Worm (Caenorhabditis elegans): ENCODE results near the gene mfn-1.
A peak's percentile ranks its signal among the peaks of the same experiment; 100 is the strongest.

Gene mfn-1

ce11 chrII:11453025-11453424 is 18.8 kb downstream of the mfn-1 start, which contains the start of gene rsp-1:
rsp-1 (plus strand) TSS chrII:11453362.
- TF ChIP-seq pha-2 (tag; optimal IDR thresholded peaks at IDR 0.05) (peak; percentile 33), sdc-2 (tag; optimal IDR thresholded peaks at IDR 0.05) (peak; percentile 46), che-1 (tag; optimal IDR thresholded peaks at IDR 0.05) (peak; percentile 6), gmeb-2 (tag; optimal IDR thresholded peaks at IDR 0.05) (peak; percentile 35), pros-1 (tag; optimal IDR thresholded peaks at IDR 0.05) (no peak), hlh-6 (tag; optimal IDR thresholded peaks at IDR 0.05) (no peak), rnt-1 (tag; optimal IDR thresholded peaks at IDR 0.05) (peak; percentile 71), pat-9 (tag; optimal IDR thresholded peaks at IDR 0.05) (peak; percentile 49), madf-2 (tag; optimal IDR thresholded peaks at IDR 0.05) (peak; percentile 49), ceh-34 (tag; optimal IDR thresholded peaks at IDR 0.05) (peak; percentile 58), ceh-18 (tag; optimal IDR thresholded peaks at IDR 0.05) (peak; percentile 77), tbx-2 (tag; optimal IDR thresholded peaks at IDR 0.05) (peak; percentile 77), elt-2 (tag; optimal IDR thresholded peaks at IDR 0.05) (peak; percentile 51), ceh-14 (tag; optimal IDR thresholded peaks at IDR 0.05) (peak; percentile 48), ceh-30 (tag; optimal IDR thresholded peaks at IDR 0.05) (peak; percentile 47), ceh-31 (tag; optimal IDR thresholded peaks at IDR 0.05) (peak; percentile 78), syd-9 (tag; optimal IDR thresholded peaks at IDR 0.05) (peak; percentile 45), ahr-1 (tag; optimal IDR thresholded peaks at IDR 0.05) (no peak), unc-42 (tag; optimal IDR thresholded peaks at IDR 0.05) (peak; percentile 81), lim-6 (tag; optimal IDR thresholded peaks at IDR 0.05) (peak; percentile 55), npax-4 (tag; optimal IDR thresholded peaks at IDR 0.05) (no peak), zip-5 (tag; optimal IDR thresholded peaks at IDR 0.05) (no peak), ceh-19 (GFP tag; optimal IDR thresholded peaks at IDR 0.05) (no peak), ref-2 (tag; optimal IDR thresholded peaks at IDR 0.05) (peak; percentile 69), C08G9.2 (tag; optimal IDR thresholded peaks at IDR 0.05) (peak; percentile 19), odd-2 (tag; optimal IDR thresholded peaks at IDR 0.05) (no peak), unc-55 (GFP tag; optimal IDR thresholded peaks at IDR 0.05) (peak; percentile 34), ama-1 (optimal IDR thresholded peaks at IDR 0.05) (no peak), fkh-6 (tag; optimal IDR thresholded peaks at IDR 0.05) (peak; percentile 33), F13H6.1 (tag; optimal IDR thresholded peaks at IDR 0.05) (peak; percentile 40), dmd-4 (tag; optimal IDR thresholded peaks at IDR 0.05; ENCODE audit: borderline replicate concordance) (no peak), ceh-2 (tag; optimal IDR thresholded peaks at IDR 0.05) (peak; percentile 43), pag-3 (tag; optimal IDR thresholded peaks at IDR 0.05; ENCODE audit: borderline replicate concordance) (peak; percentile 42), ceh-48 (tag; optimal IDR thresholded peaks at IDR 0.05) (peak; percentile 88), ttx-3 (tag; optimal IDR thresholded peaks at IDR 0.05) (no peak), nfya-1 (tag; optimal IDR thresholded peaks at IDR 0.05) (peak; percentile 80), nhr-11 (tag; optimal IDR thresholded peaks at IDR 0.05) (no peak), unc-86 (tag; optimal IDR thresholded peaks at IDR 0.05) (peak; percentile 23), unc-3 (GFP tag; conservative IDR thresholded peaks at IDR 0.05) (no peak), unc-3 (tag; optimal IDR thresholded peaks at IDR 0.05) (peak; percentile 66), sox-2 (GFP tag; IDR thresholded peaks at IDR 0.05) (no peak), fkh-10 (GFP tag; optimal IDR thresholded peaks at IDR 0.05) (peak; percentile 13), sox-4 (tag; optimal IDR thresholded peaks at IDR 0.05) (peak; percentile 19), ceh-6 (GFP tag; optimal IDR thresholded peaks at IDR 0.05) (peak; percentile 36), dve-1 (tag; optimal IDR thresholded peaks at IDR 0.05) (peak; percentile 67), K09A11.1 (tag; optimal IDR thresholded peaks at IDR 0.05; ENCODE audit: insufficient read depth) (peak; percentile 11), ets-4 (tag; optimal IDR thresholded peaks at IDR 0.05) (peak; percentile 18), T23F11.4 (GFP tag; optimal IDR thresholded peaks at IDR 0.05) (peak; percentile 8), fax-1 (tag; optimal IDR thresholded peaks at IDR 0.05) (peak; percentile 38), Y22D7AL.16 (tag; optimal IDR thresholded peaks at IDR 0.05) (peak; percentile 37), ztf-16 (tag; optimal IDR thresholded peaks at IDR 0.05) (peak; percentile 55), hlh-30 (tag; optimal IDR thresholded peaks at IDR 0.05; ENCODE audit: insufficient read depth) (peak; percentile 17)

Data from whole organism, late embryonic.